Worm (Caenorhabditis elegans) whole organism, young adult: ENCODE measurements around the gene sri-54.
A peak's percentile ranks its signal among the peaks of the same experiment; 100 is the strongest.

ENCODE experiments used
- B0035.1 ChIP-seq: sonication (generic microtip); optimal IDR thresholded peaks from 2 replicates; lab custom pipeline; 2016; ENCODE audit warnings: missing genetic modification characterization, mild to moderate bottlenecking, missing compliant biosample characterization, missing genotype, missing genetic modification reagents
- C06A6.2 ChIP-seq: fragments of 200-800 bp; sonication (Bioruptor generic); conservative IDR thresholded peaks from 2 replicates; pipeline ENCODE4 v1.3.6; 2022; ENCODE audit warnings: missing genetic modification characterization, missing compliant biosample characterization
- F37B4.10 ChIP-seq: fragments of 200-800 bp; sonication (Bioruptor generic); IDR thresholded peaks from 2 replicates; pipeline ENCODE4 v1.3.6; 2022; ENCODE audit warnings: missing genetic modification characterization, missing compliant biosample characterization
- F49E8.2 ChIP-seq: sonication (generic microtip); optimal IDR thresholded peaks from 3 replicates; lab custom pipeline; 2017; ENCODE audit warnings: missing genetic modification characterization, mild to moderate bottlenecking, missing compliant biosample characterization, antibody characterized with exemption, moderate library complexity; ENCODE audit not compliant: insufficient read depth
- F57A8.1 ChIP-seq: fragments of 200-800 bp; sonication (Bioruptor generic); optimal IDR thresholded peaks from 2 replicates; lab custom pipeline; 2018; ENCODE audit warnings: mild to moderate bottlenecking, missing genetic modification characterization, moderate library complexity, missing compliant biosample characterization
- F57C9.4 ChIP-seq: sonication (generic microtip); optimal IDR thresholded peaks from 2 replicates; lab custom pipeline; 2017; ENCODE audit warnings: mild to moderate bottlenecking, missing genetic modification characterization, missing compliant biosample characterization
- K12H6.12 ChIP-seq: fragments of 200-800 bp; sonication (Bioruptor generic); optimal IDR thresholded peaks from 2 replicates; lab custom pipeline; 2018; ENCODE audit warnings: mild to moderate bottlenecking, missing genetic modification characterization, missing compliant biosample characterization
- Y53G8AR.9 ChIP-seq: fragments of 200-800 bp; sonication (Bioruptor generic); conservative IDR thresholded peaks from 2 replicates; pipeline ENCODE4 v1.3.6; 2022; ENCODE audit warnings: missing genetic modification reagents, missing genetic modification characterization, missing compliant biosample characterization
- Y79H2A.3 ChIP-seq: fragments of 200-800 bp; sonication (Bioruptor generic); conservative IDR thresholded peaks from 2 replicates; pipeline ENCODE4 v1.3.6; 2022; ENCODE audit warnings: missing genetic modification reagents, missing genetic modification characterization, missing compliant biosample characterization
- Y95B8A.8 ChIP-seq: fragments of 200-800 bp; sonication (Bioruptor generic); IDR thresholded peaks from 2 replicates; pipeline ENCODE4 v1.3.6; 2022; ENCODE audit warnings: missing genetic modification reagents, missing genetic modification characterization, missing compliant biosample characterization
- ZK185.1 ChIP-seq: sonication (generic microtip); optimal IDR thresholded peaks from 2 replicates; lab custom pipeline; 2016; ENCODE audit warnings: mild to moderate bottlenecking, missing genetic modification characterization, missing compliant biosample characterization; ENCODE audit not compliant: poor library complexity, severe bottlenecking
- akir-1 ChIP-seq: fragments of 200-800 bp; sonication (Bioruptor generic); optimal IDR thresholded peaks from 2 replicates; lab custom pipeline; 2018; ENCODE audit warnings: mild to moderate bottlenecking, missing genetic modification characterization, moderate library complexity, missing compliant biosample characterization
- attf-5 ChIP-seq: fragments of 200-800 bp; sonication (Bioruptor generic); optimal IDR thresholded peaks from 2 replicates; lab custom pipeline; 2018; ENCODE audit warnings: mild to moderate bottlenecking, missing genetic modification characterization, missing compliant biosample characterization
- bed-2 ChIP-seq: fragments of 200-800 bp; sonication (Bioruptor generic); IDR thresholded peaks from 2 replicates; pipeline ENCODE4 v1.3.6; 2022; ENCODE audit warnings: missing genetic modification reagents, missing genetic modification characterization, missing compliant biosample characterization
- ceh-58 ChIP-seq: fragments of 200-800 bp; sonication (Bioruptor generic); IDR thresholded peaks from 2 replicates; pipeline ENCODE4 v1.3.6; 2022; ENCODE audit warnings: missing genetic modification characterization, missing compliant biosample characterization
- chd-7 ChIP-seq: sonication (generic microtip); optimal IDR thresholded peaks from 2 replicates; lab custom pipeline; 2016; ENCODE audit warnings: mild to moderate bottlenecking, missing genetic modification characterization, moderate library complexity, missing compliant biosample characterization
- die-1 ChIP-seq: sonication (generic microtip); optimal IDR thresholded peaks from 2 replicates; lab custom pipeline; 2016; ENCODE audit warnings: missing genotype, mild to moderate bottlenecking, missing genetic modification characterization, missing compliant biosample characterization
- dox-1 ChIP-seq: fragments of 200-800 bp; sonication (Bioruptor generic); IDR thresholded peaks from 2 replicates; pipeline ENCODE4 v1.3.6; 2022; ENCODE audit warnings: missing genetic modification reagents, missing genetic modification characterization, missing compliant biosample characterization
- efl-1 ChIP-seq: fragments of 150-350 bp; optimal IDR thresholded peaks from 2 replicates; lab custom pipeline; 2014; ENCODE audit warnings: missing biosample characterization, missing genetic modification reagents, missing genetic modification characterization
- egl-44 ChIP-seq: fragments of 200-800 bp; sonication (Bioruptor generic); IDR thresholded peaks from 2 replicates; pipeline ENCODE4 v1.3.6; 2022; ENCODE audit warnings: missing genetic modification reagents, missing genetic modification characterization, missing compliant biosample characterization
- egrh-3 ChIP-seq: fragments of 200-800 bp; sonication (Bioruptor generic); IDR thresholded peaks from 2 replicates; pipeline ENCODE4 v1.3.6; 2022; ENCODE audit warnings: missing genetic modification reagents, missing genetic modification characterization, missing compliant biosample characterization
- gei-17 ChIP-seq: fragments of 200-800 bp; sonication (Bioruptor generic); optimal IDR thresholded peaks from 2 replicates; lab custom pipeline; 2018; ENCODE audit warnings: mild to moderate bottlenecking, missing genetic modification characterization, missing compliant biosample characterization
- hrde-1 ChIP-seq: sonication (generic microtip); optimal IDR thresholded peaks from 2 replicates; lab custom pipeline; 2016; ENCODE audit warnings: missing genetic modification characterization, mild to moderate bottlenecking, missing compliant biosample characterization, moderate library complexity, missing genotype, missing genetic modification reagents, borderline replicate concordance
- lir-1 ChIP-seq: fragments of 200-800 bp; sonication (Bioruptor generic); conservative IDR thresholded peaks from 2 replicates; pipeline ENCODE4 v1.3.6; 2022; ENCODE audit warnings: missing genetic modification reagents, missing genetic modification characterization, missing compliant biosample characterization
- lsl-1 ChIP-seq: fragments of 200-800 bp; sonication (Bioruptor generic); optimal IDR thresholded peaks from 2 replicates; lab custom pipeline; 2018; ENCODE audit warnings: mild to moderate bottlenecking, missing genetic modification characterization, moderate library complexity, missing compliant biosample characterization
- madf-8 ChIP-seq: fragments of 200-800 bp; sonication (Bioruptor generic); conservative IDR thresholded peaks from 2 replicates; pipeline ENCODE4 v1.3.6; 2022; ENCODE audit warnings: missing genetic modification reagents, missing genetic modification characterization, missing compliant biosample characterization
- nfya-1 ChIP-seq: sonication (generic microtip); optimal IDR thresholded peaks from 2 replicates; lab custom pipeline; 2017; ENCODE audit warnings: antibody characterized with exemption, missing compliant biosample characterization, missing genetic modification characterization, borderline replicate concordance; ENCODE audit not compliant: insufficient read depth
- nfyb-1 ChIP-seq: fragments of 200-800 bp; sonication (Bioruptor generic); IDR thresholded peaks from 2 replicates; pipeline ENCODE4 v1.3.6; 2022; ENCODE audit warnings: missing genetic modification reagents, missing genetic modification characterization, missing compliant biosample characterization
- nhr-27 ChIP-seq: fragments of 200-800 bp; sonication (Bioruptor generic); optimal IDR thresholded peaks from 2 replicates; lab custom pipeline; 2018; ENCODE audit warnings: mild to moderate bottlenecking, missing genetic modification characterization, moderate library complexity, missing compliant biosample characterization
- pbrm-1 ChIP-seq: fragments of 200-800 bp; sonication (Bioruptor generic); IDR thresholded peaks from 2 replicates; pipeline ENCODE4 v1.3.6; 2022; ENCODE audit warnings: missing genetic modification reagents, missing genetic modification characterization, missing compliant biosample characterization
- pha-4 ChIP-seq: fragments of 150-350 bp; sonication (generic microtip); optimal IDR thresholded peaks from 2 replicates; lab custom pipeline; 2014; ENCODE audit warnings: missing biosample characterization, missing genetic modification reagents, missing genetic modification characterization
- sdz-38 ChIP-seq: sonication (generic microtip); optimal IDR thresholded peaks from 2 replicates; lab custom pipeline; 2016; ENCODE audit warnings: missing genotype, missing genetic modification characterization, missing compliant biosample characterization
- sea-2 ChIP-seq: fragments of 200-800 bp; sonication (Bioruptor generic); IDR thresholded peaks from 2 replicates; pipeline ENCODE4 v1.3.6; 2022; ENCODE audit warnings: missing genetic modification characterization, missing compliant biosample characterization
- snpc-1.1 ChIP-seq: sonication (generic microtip); optimal IDR thresholded peaks from 2 replicates; lab custom pipeline; 2017; ENCODE audit warnings: missing genetic modification characterization, mild to moderate bottlenecking, missing compliant biosample characterization, antibody characterized with exemption, moderate library complexity, missing genotype, missing genetic modification reagents; ENCODE audit not compliant: insufficient read depth
- snpc-3.4 ChIP-seq: sonication (generic microtip); optimal IDR thresholded peaks from 2 replicates; lab custom pipeline; 2017; ENCODE audit warnings: missing genetic modification characterization, mild to moderate bottlenecking, missing compliant biosample characterization, antibody characterized with exemption, moderate library complexity, missing genotype, missing genetic modification reagents
- snpc-4 ChIP-seq, 5 experiments: fragments of 150-350 bp in 1 of 5; sonication (generic microtip) in 4 of 5; optimal IDR thresholded peaks; 2 replicates each; lab custom pipeline; 2014 to 2018; ENCODE audit warnings: missing genetic modification characterization in 5 of 5, missing biosample characterization in 3 of 5, antibody characterized with exemption in 2 of 5, mild to moderate bottlenecking in 2 of 5, missing compliant biosample characterization in 2 of 5, missing genotype in 2 of 5, moderate library complexity in 2 of 5, missing genetic modification reagents in 1 of 5
- tbp1 ChIP-seq: fragments of 200-800 bp; sonication (Bioruptor generic); optimal IDR thresholded peaks from 2 replicates; lab custom pipeline; 2018; ENCODE audit warnings: mild to moderate bottlenecking, missing genetic modification characterization, missing compliant biosample characterization
- xnd-1 ChIP-seq: sonication (generic microtip); optimal IDR thresholded peaks from 2 replicates; lab custom pipeline; 2016; ENCODE audit warnings: missing genotype, missing genetic modification reagents, missing genetic modification characterization, missing compliant biosample characterization
- zfh-2 ChIP-seq: fragments of 200-800 bp; sonication (Bioruptor generic); conservative IDR thresholded peaks from 2 replicates; pipeline ENCODE4 v1.3.6; 2022; ENCODE audit warnings: missing genetic modification reagents, missing genetic modification characterization, missing compliant biosample characterization
- ztf-6 ChIP-seq: fragments of 200-800 bp; sonication (Bioruptor generic); IDR thresholded peaks from 2 replicates; pipeline ENCODE4 v1.3.6; 2022; ENCODE audit warnings: missing genetic modification reagents, missing genetic modification characterization, missing compliant biosample characterization

sri-54 gene

DNA sequence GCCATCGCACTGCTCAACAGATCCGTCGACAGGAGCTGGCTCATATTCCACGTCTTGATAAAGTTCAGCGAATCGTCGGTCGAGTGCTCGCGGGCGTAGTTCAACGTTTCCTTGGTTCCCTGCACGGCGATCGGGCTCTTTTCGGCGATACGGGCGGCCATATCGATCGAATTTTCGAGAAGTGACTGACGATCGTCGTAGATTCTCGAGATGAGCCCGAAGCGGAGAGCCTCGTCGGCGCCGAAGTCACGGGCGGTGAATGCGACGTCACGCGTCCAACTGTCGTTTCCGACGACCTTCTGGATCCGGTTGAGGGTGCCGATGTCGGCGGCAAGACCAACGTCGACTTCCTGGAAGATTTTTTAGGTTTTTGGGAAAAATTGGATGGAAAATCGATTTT lies 28.2 kb downstream of the sri-54 start:
- TF ChIP-seq xnd-1 (tag; lab: Kevin White, UChicago) (no peak), pbrm-1 (no peak), dox-1 (GFP tag; lab: Robert Waterston, UW) (0 out of 2 replicates have a peak, but pooled peaks have one; percentile 12), zfh-2 (GFP tag; lab: Robert Waterston, UW) (peak; percentile 55; the same call in 1 of the 2 replicates), Y53G8AR.9 (GFP tag; lab: Robert Waterston, UW) (no peak), Y95B8A.8 (GFP tag; lab: Robert Waterston, UW) (no peak), F57A8.1 (GFP tag; lab: Kevin White, UChicago) (no peak), pha-4 (tag; lab: Kevin White, UChicago) (no peak), madf-8 (GFP tag; lab: Robert Waterston, UW) (no peak), die-1 (no peak), lsl-1 (GFP tag; lab: Kevin White, UChicago) (no peak), attf-5 (GFP tag; lab: Kevin White, UChicago) (no peak), F37B4.10 (GFP tag; lab: Robert Waterston, UW) (no peak), B0035.1 (no peak), akir-1 (GFP tag; lab: Kevin White, UChicago) (no peak), F57C9.4 (no peak)

DNA sequence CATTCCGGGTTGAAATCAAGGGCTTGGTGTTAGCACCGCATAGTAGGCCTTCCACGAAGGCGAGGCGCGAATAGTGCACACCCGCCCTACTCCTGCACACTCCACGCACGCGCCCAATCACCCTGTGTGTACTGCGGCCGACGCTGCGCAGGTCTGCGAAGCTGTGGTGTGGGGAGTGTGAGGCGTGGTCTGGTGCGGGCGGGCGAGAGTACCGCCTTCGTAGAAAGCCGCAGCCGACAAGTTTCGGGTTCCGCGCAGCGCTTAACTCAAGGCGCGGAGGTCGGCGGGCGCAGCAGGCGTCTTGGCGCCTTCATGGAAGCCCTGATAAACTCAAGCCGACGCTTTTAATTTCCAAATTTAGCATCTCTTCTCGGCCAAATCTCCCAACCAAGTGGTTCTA lies 29.6 kb downstream of the sri-54 start:
- no peak for TF ChIP-seq sea-2 (GFP tag; lab: Robert Waterston, UW)
- no peak for TF ChIP-seq ceh-58
- TF ChIP-seq snpc-4 (GFP tag; optimal IDR thresholded peaks at IDR 0.05; lab: Kevin White, UChicago) = no peak
- peak in 3 of 4 experiments; percentile 51 to 81 (median 58) for TF ChIP-seq snpc-4 (tag; optimal IDR thresholded peaks at IDR 0.05; lab: Kevin White, UChicago)
- TF ChIP-seq egrh-3 = peak; percentile 84
- TF ChIP-seq snpc-3.4 (tag; lab: Kevin White, UChicago) = no peak
- TF ChIP-seq zfh-2 (GFP tag; lab: Robert Waterston, UW) = peak; percentile 93
- TF ChIP-seq hrde-1 (tag; lab: Kevin White, UChicago) = no peak
- TF ChIP-seq ZK185.1 (tag; lab: Kevin White, UChicago) = no peak
- TF ChIP-seq K12H6.12 (tag; lab: Kevin White, UChicago) = no peak
- peak; percentile 7 for TF ChIP-seq chd-7 (tag; lab: Kevin White, UChicago)
- TF ChIP-seq nfya-1 (tag; lab: Kevin White, UChicago) = no peak
- no peak for TF ChIP-seq nhr-27 (tag; lab: Kevin White, UChicago)
- no peak for TF ChIP-seq lir-1 (GFP tag; lab: Robert Waterston, UW)
- no peak for TF ChIP-seq sdz-38 (tag; lab: Kevin White, UChicago)
- TF ChIP-seq gei-17 (GFP tag; lab: Kevin White, UChicago) = no peak
- TF ChIP-seq snpc-1.1 = peak; percentile 59
- TF ChIP-seq C06A6.2 (GFP tag; lab: Robert Waterston, UW) = no peak
- TF ChIP-seq egl-44 (GFP tag; lab: Robert Waterston, UW) = no peak
- TF ChIP-seq Y79H2A.3 (GFP tag; lab: Robert Waterston, UW) = no peak
- TF ChIP-seq tbp1 (GFP tag; lab: Kevin White, UChicago) = no peak
- no peak for TF ChIP-seq F49E8.2 (tag; lab: Kevin White, UChicago)
- no peak for TF ChIP-seq bed-2
- TF ChIP-seq efl-1 = no peak
- TF ChIP-seq nfyb-1 (GFP tag; lab: Robert Waterston, UW) = no peak
- TF ChIP-seq ztf-6 (GFP tag; lab: Robert Waterston, UW) = no peak
